Worm (Caenorhabditis elegans) whole organism, dauer: ENCODE results near the gene clec-144.

Source experiments
- unc-62 ChIP-seq: sonication (generic microtip); optimal IDR thresholded peaks from 2 replicates; lab custom pipeline; 2017; ENCODE audit warnings: missing biosample characterization, missing genetic modification reagents, missing genetic modification characterization

The clec-144 gene

DNA sequence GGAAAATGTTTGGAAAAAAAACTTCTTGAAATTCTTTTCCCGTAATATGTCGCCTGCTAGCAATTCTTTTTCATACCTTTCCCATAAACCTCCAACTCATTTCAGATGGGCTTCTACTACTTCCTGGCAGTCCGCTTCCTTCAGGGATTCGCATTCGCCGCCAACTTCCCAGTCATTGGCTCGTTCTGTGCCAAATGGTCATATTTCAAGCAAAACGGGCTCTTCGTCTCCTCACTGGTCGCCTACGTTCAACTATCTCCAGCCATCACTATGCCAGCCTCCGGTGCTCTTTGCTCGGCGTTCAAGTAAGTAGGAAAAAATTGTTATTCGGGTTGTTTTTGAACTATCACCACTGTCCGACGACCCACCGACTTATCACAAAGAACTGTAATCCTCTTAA, 11.7 kb upstream of the clec-144 start:
- no peak for TF ChIP-seq unc-62 (GFP tag; lab: Kevin White, UChicago)

DNA sequence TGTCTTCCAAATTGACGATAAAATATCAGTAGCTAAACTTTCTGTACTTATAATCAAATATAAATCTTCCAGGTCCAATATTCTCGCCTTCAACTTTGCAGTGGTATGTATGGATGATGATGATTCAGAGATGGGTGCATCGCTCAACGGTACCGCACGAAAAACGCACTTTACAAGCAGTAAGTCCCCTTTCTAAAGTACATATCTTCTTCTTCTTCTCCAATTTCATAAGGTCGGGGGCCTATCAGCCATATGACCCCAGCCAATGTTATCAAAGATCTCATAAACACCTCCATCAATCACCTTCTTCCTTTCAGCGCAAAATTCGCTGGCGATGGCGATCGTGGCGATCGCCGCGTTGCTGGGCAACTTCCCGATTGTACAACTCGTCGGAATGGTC, 11.1 kb upstream of the clec-144 start:
- no peak for TF ChIP-seq unc-62 (GFP tag; lab: Kevin White, UChicago)

DNA sequence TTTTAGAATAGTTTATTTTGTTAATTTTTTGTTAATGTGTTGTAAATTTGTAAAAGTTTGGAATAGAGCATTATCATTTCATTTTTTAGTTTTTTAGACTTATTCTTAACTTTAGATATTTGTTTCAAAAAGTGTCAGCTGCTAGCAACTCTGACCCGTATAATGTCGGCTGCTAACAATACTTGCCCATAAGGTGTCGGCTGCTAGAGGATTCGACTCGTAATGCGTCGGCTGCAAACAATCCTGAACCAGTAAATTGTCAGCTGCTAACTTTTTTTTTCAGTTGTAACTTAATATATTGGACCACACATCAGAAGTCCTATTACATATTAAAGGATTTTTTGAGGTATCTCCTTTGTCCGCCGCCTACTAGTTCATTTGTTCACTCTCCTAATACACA, 10.4 kb upstream of the clec-144 start:
- no peak for TF ChIP-seq unc-62 (GFP tag; lab: Kevin White, UChicago)

- no peak for TF ChIP-seq unc-62 (GFP tag; lab: Kevin White, UChicago)
Observed at ce11 chrII:11842317-11842716, 9.9 kb upstream of the clec-144 start, which contains the start of gene T27D12.1. Gene T27D12.1, plus strand, starts transcription at chrII:11842617.

ce11 chrII:11841653-11842052, 9.3 kb upstream of the clec-144 start:
- no peak for TF ChIP-seq unc-62 (GFP tag; lab: Kevin White, UChicago)

ce11 chrII:11839116-11839515, 6.7 kb upstream of the clec-144 start:
- TF ChIP-seq unc-62 (GFP tag; lab: Kevin White, UChicago), result no peak

- no peak for TF ChIP-seq unc-62 (GFP tag; lab: Kevin White, UChicago)
Observed at ce11 chrII:11838353-11838752, 6.0 kb upstream of the clec-144 start.

DNA sequence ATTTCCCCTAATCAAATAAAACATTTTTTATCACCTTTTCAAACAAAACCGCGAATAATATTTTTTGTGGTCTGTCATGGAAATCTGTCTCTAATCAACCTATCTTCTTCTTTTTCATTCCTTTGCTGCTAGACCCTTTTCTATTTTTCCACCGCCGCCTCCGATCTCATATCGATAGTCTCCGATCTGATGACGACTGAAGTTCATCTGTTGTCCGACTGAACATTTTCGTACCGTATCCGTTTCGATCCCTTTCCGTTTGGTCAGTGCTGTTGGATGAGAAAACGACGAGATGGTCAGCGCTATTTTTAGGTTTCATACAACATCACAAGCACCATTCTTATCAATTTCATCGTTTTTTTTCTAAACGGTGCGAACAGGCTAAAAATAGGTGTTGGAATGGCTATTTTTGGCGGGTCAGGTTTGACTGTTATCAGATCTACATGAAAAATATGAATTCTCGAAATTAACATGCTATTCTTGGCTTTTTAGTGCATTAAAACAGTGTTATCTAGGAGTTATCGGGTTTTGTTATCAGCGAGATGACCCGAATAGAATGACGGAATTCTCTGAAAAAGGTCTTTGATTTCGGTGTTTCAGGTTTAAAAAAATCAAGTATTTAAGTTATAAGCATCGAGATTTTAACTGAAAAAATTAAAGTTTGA, 4.3 kb upstream of the clec-144 start:
- TF ChIP-seq unc-62 (GFP tag; lab: Kevin White, UChicago), result no peak

DNA sequence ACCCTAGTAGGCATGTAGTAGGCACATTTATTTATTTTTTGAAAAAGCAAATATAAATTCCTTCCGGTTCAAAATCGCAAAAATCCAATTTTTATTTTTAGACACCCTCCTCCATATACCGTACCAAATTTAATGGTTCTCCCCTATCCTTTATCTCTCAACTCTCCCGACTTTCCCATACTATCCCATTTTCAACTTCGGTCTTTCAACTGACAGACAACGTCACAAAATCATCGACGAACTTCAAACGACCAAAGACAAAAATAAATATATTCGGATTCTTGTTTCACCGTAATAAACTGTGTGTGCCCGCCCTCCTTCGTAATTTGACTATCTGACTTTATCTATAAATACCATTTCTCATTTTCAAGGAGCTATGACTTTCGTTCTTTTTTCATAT, 2.8 kb upstream of the clec-144 start, which contains the start of gene T27D12.6:
Gene T27D12.6 (plus strand): TSS at position 301 of the 400 bp plus-strand sequence.
- TF ChIP-seq unc-62 (GFP tag; lab: Kevin White, UChicago), result no peak

- TF ChIP-seq unc-62 (GFP tag; lab: Kevin White, UChicago), result no peak
Observed at ce11 chrII:11830601-11831000, 1.8 kb downstream of the clec-144 start.

DNA sequence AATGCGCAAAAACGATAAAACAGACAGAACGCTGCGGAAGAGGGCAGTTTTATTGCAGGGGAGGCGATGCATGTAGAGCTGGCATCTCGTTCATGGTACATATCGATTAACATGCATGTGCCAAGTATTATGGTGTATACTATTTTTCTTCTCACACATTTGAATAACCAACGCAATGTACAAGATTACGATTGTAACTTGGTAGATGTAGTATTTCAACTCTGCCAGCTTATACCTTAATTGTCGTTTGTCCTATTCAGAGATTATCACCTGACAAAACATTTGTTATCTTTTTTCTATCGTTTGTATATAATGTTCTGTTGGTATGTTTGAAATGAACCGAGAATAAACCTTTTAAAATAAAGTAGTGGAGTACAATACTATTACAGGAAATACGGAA, 2.5 kb downstream of the clec-144 start, which contains the start of gene pes-5:
Gene pes-5 (minus strand): TSS at position 101 of the 400 bp plus-strand sequence.
- TF ChIP-seq unc-62 (GFP tag; lab: Kevin White, UChicago), result no peak

DNA sequence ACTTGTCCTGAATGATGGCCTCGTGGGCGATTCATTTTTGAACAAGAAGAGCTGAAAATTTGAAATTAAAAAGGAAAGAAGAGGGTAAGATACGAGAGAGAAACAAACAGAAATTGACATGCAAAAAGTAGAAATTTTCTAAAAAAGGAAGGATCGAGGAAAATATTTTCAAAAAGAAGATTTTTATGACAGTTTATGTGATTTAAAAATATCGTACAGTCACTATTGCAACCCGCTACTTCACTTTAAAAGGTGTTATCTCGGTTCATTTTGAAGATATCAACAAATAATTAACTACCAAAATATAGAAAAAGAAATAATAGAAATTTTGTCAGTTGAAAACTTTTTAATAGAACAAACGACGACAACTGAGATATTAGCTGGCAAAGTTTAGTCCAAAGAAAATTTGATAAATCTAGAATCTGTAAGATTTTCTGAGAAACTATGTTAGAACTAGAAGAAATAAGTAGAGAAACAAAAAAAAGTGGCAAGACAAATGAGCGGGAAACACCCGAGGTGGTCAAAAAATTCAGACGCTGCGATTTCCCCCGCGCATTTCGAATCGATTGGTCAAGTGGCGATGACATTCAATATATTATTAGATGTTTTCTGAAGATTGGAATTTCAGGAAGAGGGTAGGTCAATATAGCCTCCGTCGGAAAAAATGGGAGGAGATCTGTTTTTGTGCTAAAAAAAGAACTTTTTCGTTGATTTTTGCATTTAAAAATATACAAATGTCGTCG, 8.6 kb downstream of the clec-144 start, which contains the start of gene Y6D1A.1:
Gene Y6D1A.1 (minus strand): TSS at position 51 of the 743 bp plus-strand sequence.
- no peak for TF ChIP-seq unc-62 (GFP tag; lab: Kevin White, UChicago)

- no peak for TF ChIP-seq unc-62 (GFP tag; lab: Kevin White, UChicago)
Observed at ce11 chrII:11819824-11820223, 12.6 kb downstream of the clec-144 start, which contains the start of gene Y6D1A.2. Gene Y6D1A.2, minus strand, starts transcription at chrII:11819924.

- no peak for TF ChIP-seq unc-62 (GFP tag; lab: Kevin White, UChicago)
Observed at ce11 chrII:11816475-11816874, 15.9 kb downstream of the clec-144 start, which contains the start of gene pap-3. Gene pap-3, minus strand, starts transcription at chrII:11816575.

- no peak for TF ChIP-seq unc-62 (GFP tag; lab: Kevin White, UChicago)
Observed at ce11 chrII:11816014-11816413, 16.4 kb downstream of the clec-144 start.

ce11 chrII:11813895-11814369, 18.4 kb downstream of the clec-144 start, which contains the start of gene F43G6.8:
Gene F43G6.8, minus strand, starts transcription at chrII:11814092.
- no peak for TF ChIP-seq unc-62 (GFP tag; lab: Kevin White, UChicago)
